Worm (Caenorhabditis elegans) whole organism, L4 larva: ENCODE results near the gene clec-184.

ENCODE experiments used
- F26F4.8 ChIP-seq: fragments of 200-800 bp; sonication (Bioruptor generic); conservative IDR thresholded peaks from 2 replicates; pipeline ENCODE4 v1.3.6; 2022; ENCODE audit warnings: missing genetic modification characterization, missing compliant biosample characterization
- F49E8.2 ChIP-seq: sonication (generic microtip); optimal IDR thresholded peaks from 2 replicates; lab custom pipeline; 2016; ENCODE audit warnings: missing compliant biosample characterization, mild to moderate bottlenecking, missing genetic modification characterization, borderline replicate concordance
- R02D3.7 ChIP-seq: fragments of 150-350 bp; sonication (generic microtip); optimal IDR thresholded peaks from 3 replicates; lab custom pipeline; 2014; ENCODE audit warnings: missing biosample characterization, missing genetic modification characterization
- T20F7.1 ChIP-seq: fragments of 200-800 bp; sonication (Bioruptor generic); optimal IDR thresholded peaks from 2 replicates; lab custom pipeline; 2018; ENCODE audit warnings: mild to moderate bottlenecking, missing genetic modification characterization, missing compliant biosample characterization
- Y105C5A.15 ChIP-seq: fragments of 200-800 bp; sonication (Bioruptor generic); IDR thresholded peaks from 2 replicates; pipeline ENCODE4 v1.3.6; 2022; ENCODE audit warnings: missing genetic modification characterization, missing compliant biosample characterization
- Y48G9A.11 ChIP-seq: fragments of 200-800 bp; sonication (Bioruptor generic); IDR thresholded peaks from 2 replicates; pipeline ENCODE4 v1.3.6; 2022; ENCODE audit warnings: missing genetic modification reagents, missing genetic modification characterization, missing compliant biosample characterization
- Y5F2A.4 ChIP-seq: fragments of 200-800 bp; sonication (Bioruptor generic); optimal IDR thresholded peaks from 2 replicates; lab custom pipeline; 2018; ENCODE audit warnings: mild to moderate bottlenecking, missing genetic modification characterization, missing compliant biosample characterization
- Y75B8A.6 ChIP-seq: fragments of 200-800 bp; sonication (Bioruptor generic); IDR thresholded peaks from 2 replicates; pipeline ENCODE4 v1.3.6; 2022; ENCODE audit warnings: missing genetic modification reagents, missing genetic modification characterization, missing compliant biosample characterization
- ZK337.2 ChIP-seq: fragments of 200-800 bp; sonication (Bioruptor generic); IDR thresholded peaks from 2 replicates; pipeline ENCODE4 v1.3.6; 2022; ENCODE audit warnings: missing genetic modification reagents, missing genetic modification characterization, missing compliant biosample characterization
- ceh-28 ChIP-seq: fragments of 150-350 bp; optimal IDR thresholded peaks from 2 replicates; lab custom pipeline; 2014; ENCODE audit warnings: missing biosample characterization, missing genetic modification reagents, missing genetic modification characterization
- ceh-32 ChIP-seq: sonication (generic microtip); optimal IDR thresholded peaks from 2 replicates; lab custom pipeline; 2016; ENCODE audit warnings: mild to moderate bottlenecking, missing genetic modification characterization, missing compliant biosample characterization; ENCODE audit not compliant: poor library complexity
- ceh-82 ChIP-seq: sonication (generic microtip); optimal IDR thresholded peaks from 2 replicates; lab custom pipeline; 2017; ENCODE audit warnings: missing biosample characterization, missing genetic modification characterization
- ces-1 ChIP-seq: fragments of 150-350 bp; sonication (generic microtip); optimal IDR thresholded peaks from 4 replicates; lab custom pipeline; 2014; ENCODE audit warnings: missing biosample characterization, missing genetic modification reagents, missing genetic modification characterization
- daf-12 ChIP-seq: fragments of 150-350 bp; optimal IDR thresholded peaks from 2 replicates; lab custom pipeline; 2014; ENCODE audit warnings: missing biosample characterization, missing genetic modification reagents, missing genetic modification characterization
- daf-16 ChIP-seq, 3 experiments: sonication (generic microtip); optimal IDR thresholded peaks; 2 replicates each; lab custom pipeline; 2016 to 2017; ENCODE audit warnings: missing genetic modification characterization in 3 of 3, missing genetic modification reagents in 3 of 3, mild to moderate bottlenecking in 2 of 3, missing compliant biosample characterization in 2 of 3, missing biosample characterization in 1 of 3, moderate library complexity in 1 of 3
- duxl-1 ChIP-seq: sonication (generic microtip); optimal IDR thresholded peaks from 2 replicates; lab custom pipeline; 2016; ENCODE audit warnings: mild to moderate bottlenecking, missing genetic modification characterization, moderate library complexity, missing compliant biosample characterization; ENCODE audit not compliant: poor library complexity
- dve-1 ChIP-seq: sonication (generic microtip); optimal IDR thresholded peaks from 2 replicates; lab custom pipeline; 2017; ENCODE audit warnings: antibody characterized with exemption, mild to moderate bottlenecking, missing genetic modification characterization, missing compliant biosample characterization; ENCODE audit not compliant: insufficient read depth
- egl-27 ChIP-seq: sonication (generic microtip); optimal IDR thresholded peaks from 3 replicates; lab custom pipeline; 2017; ENCODE audit warnings: missing biosample characterization, missing genetic modification reagents, missing genetic modification characterization
- egl-43 ChIP-seq: fragments of 200-800 bp; sonication (Bioruptor generic); IDR thresholded peaks from 2 replicates; pipeline ENCODE4 v1.3.6; 2022; ENCODE audit warnings: missing genetic modification reagents, missing genetic modification characterization, missing compliant biosample characterization
- fkh-10 ChIP-seq: fragments of 150-350 bp; optimal IDR thresholded peaks from 2 replicates; lab custom pipeline; 2014; ENCODE audit warnings: missing biosample characterization, missing genetic modification reagents, missing genetic modification characterization
- hlh-11 ChIP-seq: fragments of 200-800 bp; sonication (Bioruptor generic); optimal IDR thresholded peaks from 2 replicates; lab custom pipeline; 2018; ENCODE audit warnings: mild to moderate bottlenecking, missing genetic modification characterization, missing compliant biosample characterization
- hlh-30 ChIP-seq: sonication (generic microtip); optimal IDR thresholded peaks from 2 replicates; lab custom pipeline; 2017; ENCODE audit warnings: antibody characterized with exemption, mild to moderate bottlenecking, missing genetic modification characterization, missing compliant biosample characterization; ENCODE audit not compliant: insufficient read depth
- hmg-1.1 ChIP-seq: fragments of 200-800 bp; sonication (Bioruptor generic); IDR thresholded peaks from 2 replicates; pipeline ENCODE4 v1.3.6; 2022; ENCODE audit warnings: missing genetic modification reagents, missing genetic modification characterization, missing compliant biosample characterization
- lin-29 ChIP-seq: fragments of 200-800 bp; sonication (Bioruptor generic); IDR thresholded peaks from 2 replicates; pipeline ENCODE4 v1.3.6; 2022; ENCODE audit warnings: missing genetic modification reagents, missing genetic modification characterization, missing compliant biosample characterization
- lin-39 ChIP-seq: fragments of 150-350 bp; optimal IDR thresholded peaks from 2 replicates; lab custom pipeline; 2014; ENCODE audit warnings: missing biosample characterization, missing genetic modification reagents, missing genetic modification characterization
- lsy-2 ChIP-seq, 2 experiments: fragments of 150-350 bp in 1 of 2; sonication (generic microtip) in 1 of 2; optimal IDR thresholded peaks; 2 replicates each; lab custom pipeline; 2014 to 2017; ENCODE audit warnings: missing biosample characterization in 2 of 2, missing genetic modification characterization in 2 of 2
- madf-9 ChIP-seq: fragments of 200-800 bp; sonication (Bioruptor generic); conservative IDR thresholded peaks from 2 replicates; pipeline ENCODE4 v1.3.6; 2022; ENCODE audit warnings: missing genetic modification reagents, missing genetic modification characterization, missing compliant biosample characterization
- mdl-1 ChIP-seq, 2 experiments: fragments of 150-350 bp in 1 of 2; sonication (generic microtip) in 1 of 2; optimal IDR thresholded peaks; 2 replicates each; lab custom pipeline; 2014 to 2017; ENCODE audit warnings: missing biosample characterization in 2 of 2, missing genetic modification characterization in 2 of 2
- mes-2 ChIP-seq: sonication (generic microtip); optimal IDR thresholded peaks from 2 replicates; lab custom pipeline; 2016; ENCODE audit warnings: missing genotype, mild to moderate bottlenecking, missing genetic modification characterization, missing compliant biosample characterization; ENCODE audit not compliant: poor library complexity, severe bottlenecking
- nhr-10 ChIP-seq: fragments of 150-350 bp; optimal IDR thresholded peaks from 2 replicates; lab custom pipeline; 2014; ENCODE audit warnings: missing biosample characterization, missing genetic modification characterization
- nhr-25 ChIP-seq: sonication (generic microtip); optimal IDR thresholded peaks from 2 replicates; lab custom pipeline; 2017; ENCODE audit warnings: missing genetic modification characterization, mild to moderate bottlenecking, missing compliant biosample characterization, antibody characterized with exemption, moderate library complexity, borderline replicate concordance; ENCODE audit not compliant: insufficient read depth
- nhr-28 ChIP-seq: fragments of 150-350 bp; optimal IDR thresholded peaks from 2 replicates; lab custom pipeline; 2014; ENCODE audit warnings: missing biosample characterization, missing genetic modification characterization
- nhr-6 ChIP-seq: fragments of 150-350 bp; optimal IDR thresholded peaks from 2 replicates; lab custom pipeline; 2014; ENCODE audit warnings: missing biosample characterization, missing genetic modification characterization
- nhr-77 ChIP-seq: fragments of 150-350 bp; optimal IDR thresholded peaks from 2 replicates; lab custom pipeline; 2014; ENCODE audit warnings: missing biosample characterization, missing genetic modification characterization
- rbr-2 ChIP-seq: sonication (generic microtip); optimal IDR thresholded peaks from 2 replicates; lab custom pipeline; 2016; ENCODE audit warnings: missing genotype, missing genetic modification characterization, missing compliant biosample characterization
- unc-130 ChIP-seq: sonication (generic microtip); optimal IDR thresholded peaks from 2 replicates; lab custom pipeline; 2016; ENCODE audit warnings: missing genetic modification reagents, missing genetic modification characterization, missing compliant biosample characterization
- unc-62 ChIP-seq, 3 experiments: fragments of 150-350 bp in 1 of 3; sonication (generic microtip); optimal IDR thresholded peaks in 2 of 3; peaks in 1 of 3; 1 replicate in 1 of 3; 2 replicates in 2 of 3; lab custom pipeline; 2014 to 2017; ENCODE audit warnings: missing biosample characterization in 3 of 3, missing genetic modification characterization in 3 of 3, missing genetic modification reagents in 3 of 3, missing genotype in 1 of 3
- vab-7 ChIP-seq: fragments of 200-800 bp; sonication (Bioruptor generic); IDR thresholded peaks from 2 replicates; pipeline ENCODE4 v1.3.6; 2022; ENCODE audit warnings: missing genetic modification reagents, missing genetic modification characterization, missing compliant biosample characterization

Gene clec-184

DNA sequence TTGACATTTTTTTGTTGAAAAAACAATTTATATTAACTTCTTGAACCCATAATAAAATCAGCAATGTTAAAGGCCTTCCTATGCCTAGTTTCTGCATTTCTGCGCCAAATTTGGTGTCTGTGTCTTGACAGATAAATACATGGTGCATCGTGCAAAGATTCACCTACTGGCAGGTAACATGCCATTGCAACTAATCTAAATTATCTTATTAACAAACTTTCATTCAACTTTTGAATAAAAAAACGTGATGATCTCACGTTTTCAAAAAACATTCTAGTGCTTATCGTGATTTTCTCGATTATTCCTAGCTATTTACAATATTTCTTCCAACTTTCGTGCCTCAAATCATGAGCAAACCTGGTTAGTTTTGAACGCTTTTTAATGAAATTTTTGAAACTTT lies 24.2 kb downstream of the clec-184 start, which contains the start of gene C25G4.7:
TSS of gene C25G4.7 (plus strand) at position 301 of the 400 bp plus-strand sequence.
- no peak for TF ChIP-seq lin-39 (tag; lab: Kevin White, UChicago)
- no peak for TF ChIP-seq R02D3.7 (tag; lab: Kevin White, UChicago)
- no peak for TF ChIP-seq T20F7.1 (GFP tag; lab: Kevin White, UChicago)
- TF ChIP-seq F26F4.8 (GFP tag; lab: Robert Waterston, UW): no peak
- no peak for TF ChIP-seq Y48G9A.11 (GFP tag; lab: Robert Waterston, UW)
- TF ChIP-seq ceh-32: no peak
- no peak for TF ChIP-seq Y5F2A.4 (GFP tag; lab: Kevin White, UChicago)
- no peak for TF ChIP-seq vab-7
- no peak for TF ChIP-seq ceh-28 (tag; lab: Kevin White, UChicago)
- no peak for TF ChIP-seq rbr-2 (tag; lab: Kevin White, UChicago)
- no peak for TF ChIP-seq madf-9 (GFP tag; lab: Robert Waterston, UW)
- TF ChIP-seq nhr-10: no peak
- TF ChIP-seq ceh-82 (tag; lab: Kevin White, UChicago): no peak
- TF ChIP-seq egl-43 (GFP tag; lab: Robert Waterston, UW): no peak
- TF ChIP-seq mdl-1 (tag; optimal IDR thresholded peaks at IDR 0.05; lab: Kevin White, UChicago): no peak
- no peak for TF ChIP-seq hlh-11 (tag; lab: Kevin White, UChicago)
- TF ChIP-seq mes-2: no peak
- no peak for TF ChIP-seq F49E8.2
- TF ChIP-seq ces-1 (GFP tag; lab: Kevin White, UChicago): no peak

DNA sequence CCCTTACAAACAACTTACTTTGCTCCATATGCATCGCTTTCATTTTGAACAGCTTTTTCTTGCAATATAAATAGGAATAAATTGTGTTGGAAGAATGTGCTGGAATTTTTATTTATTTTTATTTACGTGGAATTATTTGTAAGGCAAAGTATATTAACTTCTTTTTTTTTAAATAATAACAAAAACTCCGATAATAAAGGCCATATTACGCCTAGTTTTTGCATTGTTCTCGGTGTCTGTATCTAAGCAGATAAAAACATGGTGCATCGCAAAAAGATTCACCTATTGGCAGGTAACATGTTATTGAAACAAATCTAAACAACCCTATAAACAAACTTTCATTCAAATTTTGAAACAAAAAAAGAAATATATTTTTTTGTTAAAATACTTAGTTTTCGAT lies 30.9 kb downstream of the clec-184 start, which contains the start of gene C25G4.8:
TSS of gene C25G4.8 (minus strand) at position 101 of the 400 bp plus-strand sequence.
- TF ChIP-seq daf-16 (GFP tag; optimal IDR thresholded peaks at IDR 0.05; lab: Kevin White, UChicago): no peak
- TF ChIP-seq daf-16 (tag; optimal IDR thresholded peaks at IDR 0.05; lab: Kevin White, UChicago): no peak
- TF ChIP-seq Y105C5A.15 (GFP tag; lab: Robert Waterston, UW): no peak
- no peak for TF ChIP-seq daf-12 (tag; lab: Kevin White, UChicago)
- no peak for TF ChIP-seq nhr-28
- no peak for TF ChIP-seq Y5F2A.4 (GFP tag; lab: Kevin White, UChicago)
- TF ChIP-seq egl-27 (tag; lab: Kevin White, UChicago): no peak
- TF ChIP-seq lin-29 (GFP tag; lab: Robert Waterston, UW): no peak
- TF ChIP-seq, all 104 proteins: peak for 0

ce11 chrIV:12464822-12465221 lies 32.4 kb downstream of the clec-184 start:
- TF ChIP-seq nhr-6 (tag; lab: Kevin White, UChicago) (no peak), nhr-28 (no peak), mes-2 (peak; percentile 33), unc-62 (GFP tag; optimal IDR thresholded peaks at IDR 0.05 in 1 of 2; lab: Kevin White, UChicago) (peak in 1 of 2 experiments; percentile 63), unc-62 (tag; optimal IDR thresholded peaks at IDR 0.05; lab: Kevin White, UChicago) (no peak), egl-43 (GFP tag; lab: Robert Waterston, UW) (0 out of 2 replicates have a peak, but pooled peaks have one; percentile 29), lsy-2 (tag; optimal IDR thresholded peaks at IDR 0.05; lab: Kevin White, UChicago) (no peak), fkh-10 (GFP tag; lab: Kevin White, UChicago) (peak; percentile 47), hmg-1.1 (GFP tag; lab: Robert Waterston, UW) (peak; percentile 48; the same call in 1 of the 2 replicates), hlh-11 (tag; lab: Kevin White, UChicago) (peak; percentile 12), hlh-30 (peak; percentile 57)

- no peak for TF ChIP-seq Y5F2A.4 (GFP tag; lab: Kevin White, UChicago)
- no peak for TF ChIP-seq duxl-1 (tag; lab: Kevin White, UChicago)
- TF ChIP-seq Y75B8A.6 (GFP tag; lab: Robert Waterston, UW): no peak
- TF ChIP-seq dve-1: no peak
- no peak for TF ChIP-seq ces-1 (GFP tag; lab: Kevin White, UChicago)
- TF ChIP-seq egl-27 (tag; lab: Kevin White, UChicago): no peak
- no peak for TF ChIP-seq lin-39 (tag; lab: Kevin White, UChicago)
- peak; percentile 55 for TF ChIP-seq nhr-25 (tag; lab: Kevin White, UChicago)
- TF ChIP-seq hlh-30: no peak
- TF ChIP-seq ZK337.2 (GFP tag; lab: Robert Waterston, UW): no peak
- TF ChIP-seq nhr-77 (tag; lab: Kevin White, UChicago): no peak
- no peak for TF ChIP-seq T20F7.1 (GFP tag; lab: Kevin White, UChicago)
- no peak for TF ChIP-seq unc-130 (GFP tag; lab: Kevin White, UChicago)
- no peak for TF ChIP-seq R02D3.7 (tag; lab: Kevin White, UChicago)
- peak; percentile 54 for TF ChIP-seq nhr-28
- TF ChIP-seq mes-2: no peak
Measured at ce11 chrIV:12467761-12468160, 35.3 kb downstream of the clec-184 start.
